Worm (Caenorhabditis elegans) whole organism, L4/young adult: ENCODE measurements around the gene Y67D8C.7.

Experiments
- W03F9.2 ChIP-seq: fragments of 150-350 bp; optimal IDR thresholded peaks from 2 replicates; lab custom pipeline; 2014; ENCODE audit warnings: missing biosample characterization, missing genetic modification characterization
- him-1 ChIP-seq: sonication (generic microtip); optimal IDR thresholded peaks from 2 replicates; lab custom pipeline; 2016; ENCODE audit warnings: missing genotype, missing genetic modification reagents, missing genetic modification characterization, missing compliant biosample characterization

- TF ChIP-seq him-1 (tag; lab: Kevin White, UChicago): no peak
- no peak for TF ChIP-seq W03F9.2 (tag; lab: Kevin White, UChicago)
Measured at ce11 chrIV:3019438-3019837, 47.3 kb downstream of the Y67D8C.7 start, which contains the start of gene lin-22.
